Fruit fly (Drosophila melanogaster) whole organism, embryonic: ENCODE data around the gene dpy.

ENCODE experiments used
- Bdp1 ChIP-seq: fragments of 200-800 bp; sonication (Bioruptor generic); optimal IDR thresholded peaks from 3 replicates; lab custom pipeline; 2016; ENCODE audit warnings: missing biosample characterization, missing genetic modification characterization
- CG11247 ChIP-seq: fragments of 200-800 bp; sonication (Bioruptor generic); IDR thresholded peaks from 2 replicates; pipeline ENCODE4 v1.3.6; 2022; ENCODE audit warnings: missing biosample characterization, missing genetic modification characterization
- CG12155 ChIP-seq: fragments of 200-800 bp; sonication (Bioruptor generic); optimal IDR thresholded peaks from 3 replicates; lab custom pipeline; 2016; ENCODE audit warnings: missing biosample characterization, missing genetic modification characterization
- CG12942 ChIP-seq: fragments of 200-800 bp; sonication (Bioruptor generic); optimal IDR thresholded peaks from 3 replicates; lab custom pipeline; 2016; ENCODE audit warnings: missing biosample characterization, missing genetic modification characterization
- CG14050 ChIP-seq: fragments of 200-800 bp; sonication (Bioruptor generic); IDR thresholded peaks from 3 replicates; pipeline ENCODE4 v1.3.6; 2022; ENCODE audit warnings: missing biosample characterization, missing genetic modification characterization
- CG14667 ChIP-seq: fragments of 200-800 bp; sonication (Bioruptor generic); IDR thresholded peaks from 2 replicates; pipeline ENCODE4 v1.3.6; 2022; ENCODE audit warnings: missing biosample characterization, missing genetic modification characterization
- CG15601 ChIP-seq: fragments of 200-800 bp; sonication (Bioruptor generic); optimal IDR thresholded peaks from 3 replicates; lab custom pipeline; 2019; ENCODE audit warnings: missing biosample characterization, mild to moderate bottlenecking, missing genetic modification characterization, moderate library complexity
- CG16779 ChIP-seq: fragments of 200-800 bp; sonication (Bioruptor generic); IDR thresholded peaks from 2 replicates; pipeline ENCODE4 v1.3.6; 2022; ENCODE audit warnings: missing biosample characterization, missing genetic modification characterization
- CG17612 ChIP-seq: fragments of 200-800 bp; sonication (Bioruptor generic); IDR thresholded peaks from 2 replicates; pipeline ENCODE4 v1.3.6; 2022; ENCODE audit warnings: missing biosample characterization, missing genetic modification characterization
- CG18011 ChIP-seq: fragments of 200-800 bp; sonication (Bioruptor generic); optimal IDR thresholded peaks from 2 replicates; lab custom pipeline; 2017; ENCODE audit warnings: missing biosample characterization, missing genetic modification characterization, mild to moderate bottlenecking, moderate library complexity, missing genotype
- CG18262 ChIP-seq: fragments of 200-800 bp; optimal IDR thresholded peaks from 3 replicates; lab custom pipeline; 2019; ENCODE audit warnings: missing biosample characterization, mild to moderate bottlenecking, missing genetic modification characterization, moderate library complexity
- CG3838 ChIP-seq: fragments of 200-800 bp; sonication (Bioruptor generic); optimal IDR thresholded peaks from 3 replicates; lab custom pipeline; 2016; ENCODE audit warnings: missing biosample characterization, missing genetic modification characterization
- CG4617 ChIP-seq: fragments of 200-800 bp; sonication (Bioruptor generic); optimal IDR thresholded peaks from 3 replicates; lab custom pipeline; 2016; ENCODE audit warnings: missing biosample characterization, missing genetic modification characterization, borderline replicate concordance
- CG6765 ChIP-seq: fragments of 200-800 bp; sonication (Bioruptor generic); optimal IDR thresholded peaks from 3 replicates; lab custom pipeline; 2017; ENCODE audit warnings: missing biosample characterization, mild to moderate bottlenecking, missing genetic modification characterization
- CG6791 ChIP-seq: fragments of 200-800 bp; sonication (Bioruptor generic); IDR thresholded peaks from 3 replicates; pipeline ENCODE4 v1.3.6; 2022; ENCODE audit warnings: missing biosample characterization, missing genetic modification characterization; ENCODE audit not compliant: partially characterized antibody
- CG7372 ChIP-seq: fragments of 200-800 bp; sonication (Bioruptor generic); IDR thresholded peaks from 2 replicates; pipeline ENCODE4 v1.3.6; 2022; ENCODE audit warnings: missing biosample characterization, missing genetic modification characterization
- CG7839 ChIP-seq: fragments of 200-800 bp; sonication (Bioruptor generic); optimal IDR thresholded peaks from 3 replicates; lab custom pipeline; 2018; ENCODE audit warnings: missing biosample characterization, mild to moderate bottlenecking, missing genetic modification characterization, moderate library complexity
- CG9932 ChIP-seq: fragments of 200-800 bp; sonication (Bioruptor generic); IDR thresholded peaks from 2 replicates; pipeline ENCODE4 v1.3.6; 2022; ENCODE audit warnings: missing biosample characterization, missing genetic modification characterization
- E2f2 ChIP-seq: fragments of 200-800 bp; sonication (Bioruptor generic); IDR thresholded peaks from 2 replicates; pipeline ENCODE4 v1.3.6; 2022; ENCODE audit warnings: missing biosample characterization, missing genetic modification characterization
- Fer3 ChIP-seq: fragments of 200-800 bp; sonication (Bioruptor generic); optimal IDR thresholded peaks from 2 replicates; lab custom pipeline; 2018; ENCODE audit warnings: missing biosample characterization, mild to moderate bottlenecking, missing genetic modification characterization, moderate library complexity
- Hey ChIP-seq: fragments of 200-800 bp; sonication (Bioruptor generic); optimal IDR thresholded peaks from 3 replicates; lab custom pipeline; 2018; ENCODE audit warnings: missing biosample characterization, mild to moderate bottlenecking, missing genetic modification characterization
- HmgD ChIP-seq: fragments of 200-800 bp; sonication (Bioruptor generic); optimal IDR thresholded peaks from 3 replicates; lab custom pipeline; 2016; ENCODE audit warnings: missing biosample characterization, missing genetic modification characterization
- Hr39 ChIP-seq: fragments of >200 bp; optimal IDR thresholded peaks from 2 replicates; lab custom pipeline; 2017
- MTF-1 ChIP-seq: fragments of 200-800 bp; sonication (Bioruptor generic); optimal IDR thresholded peaks from 2 replicates; lab custom pipeline; 2018; ENCODE audit warnings: missing biosample characterization, mild to moderate bottlenecking, missing genetic modification characterization, borderline replicate concordance
- NFAT ChIP-seq: fragments of 200-800 bp; sonication (Bioruptor generic); IDR thresholded peaks from 2 replicates; pipeline ENCODE4 v1.3.6; 2022; ENCODE audit warnings: missing biosample characterization, missing genetic modification characterization
- NK7.1 ChIP-seq: fragments of 200-800 bp; sonication (Bioruptor generic); optimal IDR thresholded peaks from 3 replicates; lab custom pipeline; 2016; ENCODE audit warnings: missing biosample characterization, missing genetic modification characterization
- Nf-YC ChIP-seq: fragments of 200-800 bp; optimal IDR thresholded peaks from 3 replicates; lab custom pipeline; 2019; ENCODE audit warnings: missing biosample characterization, mild to moderate bottlenecking, missing genetic modification characterization, moderate library complexity
- Usf ChIP-seq: fragments of 200-800 bp; sonication (Bioruptor generic); optimal IDR thresholded peaks from 2 replicates; lab custom pipeline; 2017; ENCODE audit warnings: missing genotype, missing biosample characterization, missing genetic modification characterization
- al ChIP-seq: fragments of 200-800 bp; sonication (Bioruptor generic); IDR thresholded peaks from 2 replicates; pipeline ENCODE4 v1.3.6; 2022; ENCODE audit warnings: missing biosample characterization, missing genetic modification characterization
- bbx ChIP-seq: fragments of 200-800 bp; sonication (Bioruptor generic); IDR thresholded peaks from 2 replicates; pipeline ENCODE4 v1.3.6; 2022; ENCODE audit warnings: missing biosample characterization, missing genetic modification characterization; ENCODE audit not compliant: partially characterized antibody
- btn ChIP-seq: fragments of 200-800 bp; sonication (Bioruptor generic); optimal IDR thresholded peaks from 2 replicates; lab custom pipeline; 2016; ENCODE audit warnings: missing biosample characterization, missing genetic modification characterization
- gcm ChIP-seq: fragments of 200-800 bp; sonication (Bioruptor generic); optimal IDR thresholded peaks from 2 replicates; lab custom pipeline; 2019; ENCODE audit warnings: missing biosample characterization, mild to moderate bottlenecking, missing genetic modification characterization, moderate library complexity
- jing ChIP-seq: fragments of 200-800 bp; sonication (Bioruptor generic); optimal IDR thresholded peaks from 2 replicates; lab custom pipeline; 2018; ENCODE audit warnings: missing biosample characterization, mild to moderate bottlenecking, missing genetic modification characterization
- ken ChIP-seq: fragments of 200-800 bp; sonication (Bioruptor generic); IDR thresholded peaks from 3 replicates; pipeline ENCODE4 v1.3.6; 2022; ENCODE audit warnings: missing biosample characterization, missing genetic modification characterization
- lmd ChIP-seq: fragments of 200-800 bp; sonication (Bioruptor generic); IDR thresholded peaks from 2 replicates; pipeline ENCODE4 v1.3.6; 2022; ENCODE audit warnings: missing biosample characterization, missing genetic modification characterization
- lola ChIP-seq, 3 experiments: fragments of >200 bp in 2 of 3; fragments of 200-800 bp in 1 of 3; sonication (Bioruptor generic) in 1 of 3; optimal IDR thresholded peaks; 2 replicates each; lab custom pipeline; 2017 to 2019; ENCODE audit warnings: missing biosample characterization in 3 of 3, missing genetic modification characterization in 3 of 3, mild to moderate bottlenecking in 1 of 3, moderate library complexity in 1 of 3
- mirr ChIP-seq: fragments of 200-800 bp; sonication (Bioruptor generic); optimal IDR thresholded peaks from 3 replicates; lab custom pipeline; 2018; ENCODE audit warnings: missing biosample characterization, mild to moderate bottlenecking, missing genetic modification characterization
- mld ChIP-seq: fragments of 200-800 bp; sonication (Bioruptor generic); IDR thresholded peaks from 3 replicates; pipeline ENCODE4 v1.3.6; 2022; ENCODE audit warnings: missing biosample characterization, missing genetic modification characterization; ENCODE audit not compliant: partially characterized antibody
- salm ChIP-seq: fragments of 200-800 bp; sonication (Bioruptor generic); optimal IDR thresholded peaks from 2 replicates; lab custom pipeline; 2018; ENCODE audit warnings: missing biosample characterization, mild to moderate bottlenecking, missing genetic modification characterization
- sens-2 ChIP-seq: fragments of 200-800 bp; sonication (Bioruptor generic); IDR thresholded peaks from 2 replicates; pipeline ENCODE4 v1.3.6; 2022; ENCODE audit warnings: missing biosample characterization, missing genetic modification characterization
- stwl ChIP-seq: fragments of 200-800 bp; sonication (Bioruptor generic); optimal IDR thresholded peaks from 3 replicates; lab custom pipeline; 2018; ENCODE audit warnings: missing biosample characterization, mild to moderate bottlenecking, missing genetic modification characterization, moderate library complexity
- sug ChIP-seq: fragments of 200-800 bp; optimal IDR thresholded peaks from 2 replicates; lab custom pipeline; 2019; ENCODE audit warnings: missing biosample characterization, mild to moderate bottlenecking, missing genetic modification characterization, moderate library complexity
- tgo ChIP-seq: fragments of 200-800 bp; sonication (Bioruptor generic); IDR thresholded peaks from 3 replicates; pipeline ENCODE4 v1.3.6; 2022; ENCODE audit warnings: missing biosample characterization, missing genetic modification characterization
- tio ChIP-seq: fragments of 200-800 bp; sonication (Bioruptor generic); optimal IDR thresholded peaks from 2 replicates; lab custom pipeline; 2017; ENCODE audit warnings: missing biosample characterization, missing genetic modification characterization, inconsistent platforms
- usp ChIP-seq: fragments of >200 bp; optimal IDR thresholded peaks from 2 replicates; lab custom pipeline; 2017; ENCODE audit warnings: missing biosample characterization, missing genetic modification characterization
- wdn ChIP-seq: fragments of 200-800 bp; sonication (Bioruptor generic); IDR thresholded peaks from 2 replicates; pipeline ENCODE4 v1.3.6; 2022; ENCODE audit warnings: missing biosample characterization, missing genetic modification characterization
- yki ChIP-seq: fragments of >200 bp; optimal IDR thresholded peaks from 3 replicates; lab custom pipeline; 2018
- zfh2 ChIP-seq: fragments of 200-800 bp; sonication (Bioruptor generic); optimal IDR thresholded peaks from 2 replicates; lab custom pipeline; 2016; ENCODE audit warnings: missing biosample characterization, missing genetic modification characterization

The dpy gene

dm6 chr2L:4458119-4459056 lies 155.7 kb downstream of the dpy start, which contains the start of gene RpL27A (continued):
- TF ChIP-seq CG16779 (GFP tag; lab: Robert Waterston, UW) = peak; percentile 77
- peak; percentile 72 for TF ChIP-seq Fer3 (tag; lab: Kevin White, UChicago)
- TF ChIP-seq E2f2 = peak; percentile 68
- TF ChIP-seq MTF-1 (GFP tag; lab: Kevin White, UChicago) = peak; percentile 92
- peak; percentile 68 for TF ChIP-seq lmd (GFP tag; lab: Robert Waterston, UW)

dm6 chr2L:4456539-4456994 lies 157.5 kb downstream of the dpy start, which contains the start of gene Gs1l:
TSS of gene Gs1l (minus strand) at chr2L:4456807.
- no peak for TF ChIP-seq CG6765 (GFP tag; lab: Kevin White, UChicago)
- no peak for TF ChIP-seq CG12155 (GFP tag; lab: Kevin White, UChicago)
- no peak for TF ChIP-seq sens-2 (GFP tag; lab: Robert Waterston, UW)
- TF ChIP-seq CG9932 = peak; percentile 42; the same call in 1 of the 2 replicates
- no peak for TF ChIP-seq usp
- TF ChIP-seq mld = no peak
- TF ChIP-seq CG14050 (GFP tag; lab: Robert Waterston, UW) = no peak
- TF ChIP-seq CG17612 (GFP tag; lab: Robert Waterston, UW) = no peak
- TF ChIP-seq NFAT = peak; percentile 94
- peak; percentile 8 for TF ChIP-seq CG18262
- TF ChIP-seq Bdp1 = no peak
- TF ChIP-seq Hr39 (lab: Kevin White, UChicago) = no peak
- TF ChIP-seq CG14667 (GFP tag; lab: Robert Waterston, UW) = no peak
- no peak for TF ChIP-seq CG15601 (tag; lab: Kevin White, UChicago)
- TF ChIP-seq CG18011 (GFP tag; lab: Kevin White, UChicago) = no peak
- TF ChIP-seq tio (GFP tag; lab: Kevin White, UChicago) = no peak
- TF ChIP-seq CG7372 (GFP tag; lab: Robert Waterston, UW) = no peak
- TF ChIP-seq CG6791 (GFP tag; lab: Robert Waterston, UW) = no peak
- no peak for TF ChIP-seq mirr (GFP tag; lab: Kevin White, UChicago)
- no peak for TF ChIP-seq stwl (tag; lab: Kevin White, UChicago)
- no peak for TF ChIP-seq Usf
- TF ChIP-seq gcm (GFP tag; lab: Kevin White, UChicago) = no peak
- TF ChIP-seq jing (GFP tag; lab: Kevin White, UChicago) = no peak
- TF ChIP-seq Hey (tag; lab: Kevin White, UChicago) = no peak
- TF ChIP-seq zfh2 (GFP tag; lab: Kevin White, UChicago) = no peak
- no peak for TF ChIP-seq CG12942
- TF ChIP-seq salm (tag; lab: Kevin White, UChicago) = no peak
- TF ChIP-seq CG7839 (tag; lab: Kevin White, UChicago) = peak; percentile 36
- TF ChIP-seq NK7.1 (GFP tag; lab: Kevin White, UChicago) = no peak
- TF ChIP-seq yki (lab: Kevin White, UChicago) = no peak
- TF ChIP-seq tgo (GFP tag; lab: Robert Waterston, UW) = no peak
- TF ChIP-seq CG11247 = 0 out of 2 replicates have a peak, but pooled peaks have one; percentile 22
- no peak for TF ChIP-seq btn (GFP tag; lab: Kevin White, UChicago)
- TF ChIP-seq lola (GFP tag; optimal IDR thresholded peaks at IDR 0.05; lab: Kevin White, UChicago) = no peak
- 0 out of 3 replicates have a peak, but pooled peaks have one; percentile 9 for TF ChIP-seq ken (GFP tag; lab: Robert Waterston, UW)
- no peak for TF ChIP-seq al (GFP tag; lab: Robert Waterston, UW)
- no peak for TF ChIP-seq HmgD (GFP tag; lab: Kevin White, UChicago)
- peak; percentile 42; the same call in 1 of the 2 replicates for TF ChIP-seq bbx (GFP tag; lab: Robert Waterston, UW)
- peak; percentile 22 for TF ChIP-seq sug (tag; lab: Kevin White, UChicago)
- TF ChIP-seq CG3838 = no peak
- no peak for TF ChIP-seq wdn (GFP tag; lab: Robert Waterston, UW)
- TF ChIP-seq Nf-YC (tag; lab: Kevin White, UChicago) = peak; percentile 22
- TF ChIP-seq CG4617 (GFP tag; lab: Kevin White, UChicago) = no peak
